Fruit fly (Drosophila melanogaster) whole organism, adult: ENCODE results near the gene Secp43.

Experiments
- CG11617 ChIP-seq: fragments of 200-800 bp; sonication (Bioruptor generic); optimal IDR thresholded peaks from 2 replicates; lab custom pipeline; 2017; ENCODE audit warnings: mild to moderate bottlenecking, missing biosample characterization, missing genetic modification reagents, missing genetic modification characterization
- CG12768 ChIP-seq: fragments of 200-800 bp; sonication (Bioruptor generic); optimal IDR thresholded peaks from 2 replicates; lab custom pipeline; 2017; ENCODE audit warnings: missing biosample characterization, missing genetic modification characterization, mild to moderate bottlenecking, moderate library complexity, missing genetic modification reagents
- CG7045 ChIP-seq: fragments of 200-800 bp; sonication (Bioruptor generic); optimal IDR thresholded peaks from 2 replicates; lab custom pipeline; 2017; ENCODE audit warnings: missing biosample characterization, mild to moderate bottlenecking, missing genetic modification characterization

DNA sequence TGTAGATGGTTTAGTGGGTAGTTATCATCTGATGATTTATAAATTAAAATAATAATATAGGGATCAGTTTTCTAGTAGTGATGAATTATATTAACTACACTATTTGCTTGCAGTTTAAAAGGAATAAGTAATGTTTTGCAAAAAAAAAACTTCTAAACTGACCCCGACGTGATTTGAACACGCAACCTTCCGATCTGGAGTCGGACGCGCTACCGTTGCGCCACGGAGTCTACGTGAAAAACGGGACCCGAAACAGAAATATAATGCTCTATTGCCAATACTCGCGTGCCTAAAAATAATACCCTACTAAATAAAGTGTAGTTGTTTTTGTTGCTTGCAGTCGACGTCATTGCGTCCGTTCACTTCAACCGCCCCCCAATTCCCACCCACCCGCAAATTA is 35.4 kb downstream of the Secp43 start:
- TF ChIP-seq CG11617 (GFP tag; lab: Kevin White, UChicago) (no peak), CG12768 (no peak), CG7045 (GFP tag; lab: Kevin White, UChicago) (no peak)
